Fruit fly (Drosophila melanogaster) whole organism, prepupa: ENCODE results near the gene CG6739.

Source experiments
- Blimp-1 ChIP-seq: fragments of 200-800 bp; sonication (Bioruptor generic); optimal IDR thresholded peaks from 3 replicates; lab custom pipeline; 2017; ENCODE audit warnings: missing biosample characterization, missing genetic modification characterization, mild to moderate bottlenecking, moderate library complexity, missing genetic modification reagents
- CG10631 ChIP-seq: fragments of 200-800 bp; sonication (Bioruptor generic); optimal IDR thresholded peaks from 2 replicates; lab custom pipeline; 2016; ENCODE audit warnings: missing biosample characterization, missing genetic modification characterization
- CG11294 ChIP-seq: fragments of 200-800 bp; sonication (Bioruptor generic); IDR thresholded peaks from 2 replicates; pipeline ENCODE4 v1.3.6; 2022; ENCODE audit warnings: missing biosample characterization, missing genetic modification characterization
- CG11762 ChIP-seq: fragments of 200-800 bp; sonication (Bioruptor generic); optimal IDR thresholded peaks from 3 replicates; lab custom pipeline; 2016; ENCODE audit warnings: missing biosample characterization, missing genetic modification characterization; ENCODE audit not compliant: insufficient read depth
- CG11902 ChIP-seq: fragments of 200-800 bp; sonication (Bioruptor generic); optimal IDR thresholded peaks from 3 replicates; lab custom pipeline; 2016; ENCODE audit warnings: missing biosample characterization, missing genetic modification characterization
- CG15336 ChIP-seq: fragments of 200-800 bp; sonication (Bioruptor generic); IDR thresholded peaks from 2 replicates; pipeline ENCODE4 v1.3.6; 2022; ENCODE audit warnings: missing biosample characterization, missing genetic modification characterization
- CG1621 ChIP-seq: fragments of 200-800 bp; sonication (Bioruptor generic); optimal IDR thresholded peaks from 3 replicates; lab custom pipeline; 2018; ENCODE audit warnings: missing biosample characterization, mild to moderate bottlenecking, missing genetic modification characterization
- CG16779 ChIP-seq: fragments of 200-800 bp; sonication (Bioruptor generic); optimal IDR thresholded peaks from 3 replicates; lab custom pipeline; 2017; ENCODE audit warnings: missing biosample characterization, mild to moderate bottlenecking, missing genetic modification characterization
- CG31627 ChIP-seq: fragments of 200-800 bp; sonication (Bioruptor generic); optimal IDR thresholded peaks from 3 replicates; lab custom pipeline; 2016; ENCODE audit warnings: missing biosample characterization, missing genetic modification characterization
- CG32006 ChIP-seq: fragments of 200-800 bp; sonication (Bioruptor generic); optimal IDR thresholded peaks from 3 replicates; lab custom pipeline; 2017; ENCODE audit warnings: missing biosample characterization, mild to moderate bottlenecking, missing genetic modification characterization
- CG34406 ChIP-seq: fragments of 200-800 bp; sonication (Bioruptor generic); optimal IDR thresholded peaks from 3 replicates; lab custom pipeline; 2016; ENCODE audit warnings: missing biosample characterization, missing genetic modification characterization
- CG4318 ChIP-seq: fragments of 200-800 bp; sonication (Bioruptor generic); optimal IDR thresholded peaks from 3 replicates; lab custom pipeline; 2017; ENCODE audit warnings: missing biosample characterization, mild to moderate bottlenecking, missing genetic modification characterization
- CG6163 ChIP-seq: fragments of 200-800 bp; sonication (Bioruptor generic); IDR thresholded peaks from 3 replicates; pipeline ENCODE4 v1.3.6; 2022; ENCODE audit warnings: missing biosample characterization, missing genetic modification characterization
- CG6792 ChIP-seq: fragments of 200-800 bp; sonication (Bioruptor generic); optimal IDR thresholded peaks from 3 replicates; lab custom pipeline; 2016; ENCODE audit warnings: missing biosample characterization, missing genetic modification characterization
- CG6808 ChIP-seq: fragments of 200-800 bp; sonication (Bioruptor generic); optimal IDR thresholded peaks from 3 replicates; lab custom pipeline; 2017; ENCODE audit warnings: missing biosample characterization, missing genetic modification characterization, mild to moderate bottlenecking, moderate library complexity, missing genetic modification reagents
- CG8319 ChIP-seq: fragments of 200-800 bp; sonication (Bioruptor generic); optimal IDR thresholded peaks from 3 replicates; lab custom pipeline; 2016; ENCODE audit warnings: missing biosample characterization, missing genetic modification characterization
- CG9139 ChIP-seq: fragments of 200-800 bp; sonication (Bioruptor generic); optimal IDR thresholded peaks from 3 replicates; lab custom pipeline; 2017; ENCODE audit warnings: missing biosample characterization, mild to moderate bottlenecking, missing genetic modification characterization
- Eip75B ChIP-seq: fragments of 200-800 bp; sonication (Bioruptor generic); optimal IDR thresholded peaks from 3 replicates; lab custom pipeline; 2016; ENCODE audit warnings: missing biosample characterization, missing genetic modification characterization
- Eip78C ChIP-seq: fragments of 200-800 bp; sonication (Bioruptor generic); peaks from one replicate; lab custom pipeline; 2016; ENCODE audit warnings: missing biosample characterization, missing genetic modification characterization
- Eip93F ChIP-seq: fragments of 200-800 bp; sonication (Bioruptor generic); optimal IDR thresholded peaks from 2 replicates; lab custom pipeline; 2016; ENCODE audit warnings: missing biosample characterization, mild to moderate bottlenecking, missing genetic modification characterization
- Gug ChIP-seq: fragments of 200-800 bp; sonication (Bioruptor generic); IDR thresholded peaks from 2 replicates; pipeline ENCODE4 v1.3.6; 2022; ENCODE audit warnings: missing biosample characterization, missing genetic modification characterization
- Hr38 ChIP-seq: sonication (Bioruptor generic); optimal IDR thresholded peaks from 2 replicates; lab custom pipeline; 2016; ENCODE audit warnings: missing biosample characterization, missing genetic modification characterization
- Hr4 ChIP-seq: fragments of 200-800 bp; sonication (Bioruptor generic); optimal IDR thresholded peaks from 3 replicates; lab custom pipeline; 2016; ENCODE audit warnings: missing biosample characterization, missing genetic modification characterization
- Lpt ChIP-seq: fragments of 200-800 bp; sonication (Bioruptor generic); optimal IDR thresholded peaks from 3 replicates; lab custom pipeline; 2016; ENCODE audit warnings: missing biosample characterization, missing genetic modification characterization
- Met ChIP-seq: fragments of 200-800 bp; sonication (Bioruptor generic); optimal IDR thresholded peaks from 3 replicates; lab custom pipeline; 2016; ENCODE audit warnings: missing biosample characterization, missing genetic modification characterization
- OdsH ChIP-seq: fragments of 200-800 bp; sonication (Bioruptor generic); optimal IDR thresholded peaks from 3 replicates; lab custom pipeline; 2016; ENCODE audit warnings: missing biosample characterization, missing genetic modification characterization
- Sox102F ChIP-seq: fragments of 200-800 bp; sonication (Bioruptor generic); optimal IDR thresholded peaks from 2 replicates; lab custom pipeline; 2016; ENCODE audit warnings: missing biosample characterization, mild to moderate bottlenecking, missing genetic modification characterization
- Sox14 ChIP-seq: fragments of 200-800 bp; sonication (Bioruptor generic); optimal IDR thresholded peaks from 3 replicates; lab custom pipeline; 2016; ENCODE audit warnings: missing biosample characterization, missing genetic modification characterization
- achi ChIP-seq: fragments of 200-800 bp; sonication (Bioruptor generic); optimal IDR thresholded peaks from 3 replicates; lab custom pipeline; 2016; ENCODE audit warnings: missing biosample characterization, missing genetic modification characterization
- acj6 ChIP-seq: fragments of 200-800 bp; sonication (Bioruptor generic); optimal IDR thresholded peaks from 3 replicates; lab custom pipeline; 2016; ENCODE audit warnings: missing biosample characterization, missing genetic modification characterization
- cyc ChIP-seq: fragments of 200-800 bp; sonication (Bioruptor generic); optimal IDR thresholded peaks from 3 replicates; lab custom pipeline; 2016; ENCODE audit warnings: missing biosample characterization, missing genetic modification characterization
- dac ChIP-seq: fragments of 200-800 bp; sonication (Bioruptor generic); optimal IDR thresholded peaks from 2 replicates; lab custom pipeline; 2017; ENCODE audit warnings: missing biosample characterization, mild to moderate bottlenecking, missing genetic modification characterization
- dsx ChIP-seq: fragments of 200-800 bp; optimal IDR thresholded peaks from 3 replicates; lab custom pipeline; 2019; ENCODE audit warnings: missing biosample characterization, mild to moderate bottlenecking, missing genetic modification characterization, moderate library complexity; ENCODE audit not compliant: poor library complexity, severe bottlenecking
- esn ChIP-seq: fragments of 200-800 bp; sonication (Bioruptor generic); optimal IDR thresholded peaks from 2 replicates; lab custom pipeline; 2016; ENCODE audit warnings: missing biosample characterization, mild to moderate bottlenecking, missing genetic modification characterization, moderate library complexity
- fd85E ChIP-seq: fragments of 200-800 bp; sonication (Bioruptor generic); optimal IDR thresholded peaks from 3 replicates; lab custom pipeline; 2016; ENCODE audit warnings: missing biosample characterization, missing genetic modification characterization
- fkh ChIP-seq: fragments of 200-800 bp; sonication (Bioruptor generic); optimal IDR thresholded peaks from 3 replicates; lab custom pipeline; 2017; ENCODE audit warnings: missing biosample characterization, mild to moderate bottlenecking, missing genetic modification characterization, moderate library complexity
- lz ChIP-seq: fragments of 200-800 bp; sonication (Bioruptor generic); optimal IDR thresholded peaks from 3 replicates; lab custom pipeline; 2016; ENCODE audit warnings: missing biosample characterization, missing genetic modification characterization
- pdm3 ChIP-seq: fragments of 200-800 bp; sonication (Bioruptor generic); optimal IDR thresholded peaks from 3 replicates; lab custom pipeline; 2016; ENCODE audit warnings: missing biosample characterization, missing genetic modification characterization
- ss ChIP-seq, 2 experiments: fragments of 200-800 bp; sonication (Bioruptor generic); optimal IDR thresholded peaks; 2 replicates in 1 of 2; 3 replicates in 1 of 2; lab custom pipeline; 2017 to 2018; ENCODE audit warnings: mild to moderate bottlenecking in 2 of 2, missing biosample characterization in 2 of 2, missing genetic modification characterization in 2 of 2, moderate library complexity in 1 of 2
- vri ChIP-seq: fragments of 200-800 bp; sonication (Bioruptor generic); optimal IDR thresholded peaks from 3 replicates; lab custom pipeline; 2016; ENCODE audit warnings: missing biosample characterization, mild to moderate bottlenecking, missing genetic modification characterization

CG6739 gene

DNA sequence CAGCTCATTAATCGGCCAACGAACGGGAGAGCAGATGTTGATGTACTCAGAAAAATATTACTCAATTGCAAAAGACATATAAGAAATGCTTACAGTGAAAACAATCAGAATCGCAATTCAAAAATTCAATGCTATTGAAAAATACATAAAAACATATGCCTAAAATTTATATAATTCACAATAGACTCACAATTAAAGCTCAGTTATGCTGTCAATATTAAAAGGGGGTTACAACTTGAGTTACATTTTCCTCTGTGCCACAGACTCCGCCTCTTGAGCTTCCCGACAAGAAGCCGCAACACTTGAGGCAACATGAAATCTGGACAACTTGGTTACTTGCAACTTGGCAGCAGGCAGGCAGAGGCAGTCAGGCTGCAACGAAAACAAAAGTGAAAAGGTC lies 3.4 kb downstream of the CG6739 start (continued):
- TF ChIP-seq Sox102F (GFP tag; lab: Kevin White, UChicago) = peak; percentile 45
- TF ChIP-seq cyc (GFP tag; lab: Kevin White, UChicago) = peak; percentile 28
- TF ChIP-seq vri (GFP tag; lab: Kevin White, UChicago) = peak; percentile 20
- no peak for TF ChIP-seq Hr38 (GFP tag; lab: Kevin White, UChicago)
- TF ChIP-seq CG9139 (GFP tag; lab: Kevin White, UChicago) = no peak
- TF ChIP-seq esn (GFP tag; lab: Kevin White, UChicago) = peak; percentile 76
- peak; percentile 54 for TF ChIP-seq CG6808 (GFP tag; lab: Kevin White, UChicago)
- TF ChIP-seq CG1621 (tag; lab: Kevin White, UChicago) = peak; percentile 30
- peak; percentile 76 for TF ChIP-seq CG15336 (GFP tag; lab: Robert Waterston, UW)
- TF ChIP-seq CG11294 = 0 out of 2 replicates have a peak, but pooled peaks have one; percentile 20
- TF ChIP-seq Met (GFP tag; lab: Kevin White, UChicago) = peak; percentile 69
- TF ChIP-seq Eip93F (GFP tag; lab: Kevin White, UChicago) = no peak
- TF ChIP-seq Eip75B (GFP tag; lab: Kevin White, UChicago) = peak; percentile 79
- no peak for TF ChIP-seq ss (GFP tag; optimal IDR thresholded peaks at IDR 0.05; lab: Kevin White, UChicago)
- peak; percentile 76 for TF ChIP-seq CG11762 (GFP tag; lab: Kevin White, UChicago)
- peak; percentile 64; the same call in 2 of the 3 replicates for TF ChIP-seq CG6163 (GFP tag; lab: Robert Waterston, UW)
- TF ChIP-seq Eip78C (GFP tag; lab: Kevin White, UChicago) = peak; percentile 86
- TF ChIP-seq fkh = no peak
- peak; percentile 58 for TF ChIP-seq lz (GFP tag; lab: Kevin White, UChicago)
- peak; percentile 42 for TF ChIP-seq CG11902 (GFP tag; lab: Kevin White, UChicago)
- TF ChIP-seq CG8319 (GFP tag; lab: Kevin White, UChicago) = peak; percentile 69
- peak; percentile 62 for TF ChIP-seq CG32006
- peak; percentile 12 for TF ChIP-seq CG16779

- TF ChIP-seq achi (peak; percentile 12), CG4318 (GFP tag; lab: Kevin White, UChicago) (peak; percentile 30), CG10631 (GFP tag; lab: Kevin White, UChicago) (peak; percentile 38), lz (GFP tag; lab: Kevin White, UChicago) (no peak), CG16779 (no peak), Sox14 (peak; percentile 7), OdsH (GFP tag; lab: Kevin White, UChicago) (peak; percentile 6), Hr4 (GFP tag; lab: Kevin White, UChicago) (peak; percentile 38), CG6808 (GFP tag; lab: Kevin White, UChicago) (no peak), acj6 (GFP tag; lab: Kevin White, UChicago) (no peak), CG32006 (peak; percentile 40), pdm3 (peak; percentile 24), Eip78C (GFP tag; lab: Kevin White, UChicago) (peak; percentile 64), Gug (no peak), CG6792 (GFP tag; lab: Kevin White, UChicago) (no peak)
Observed at dm6 chr2L:7612233-7612632, 4.0 kb downstream of the CG6739 start.

- TF ChIP-seq vri (GFP tag; lab: Kevin White, UChicago) = no peak
- no peak for TF ChIP-seq Blimp-1 (GFP tag; lab: Kevin White, UChicago)
- no peak for TF ChIP-seq dsx (GFP tag; lab: Kevin White, UChicago)
- TF ChIP-seq Gug = no peak
- TF ChIP-seq fd85E (GFP tag; lab: Kevin White, UChicago) = no peak
- TF ChIP-seq lz (GFP tag; lab: Kevin White, UChicago) = no peak
- TF ChIP-seq acj6 (GFP tag; lab: Kevin White, UChicago) = no peak
- TF ChIP-seq Lpt (GFP tag; lab: Kevin White, UChicago) = no peak
- no peak for TF ChIP-seq CG31627 (GFP tag; lab: Kevin White, UChicago)
- no peak for TF ChIP-seq CG6163 (GFP tag; lab: Robert Waterston, UW)
- TF ChIP-seq CG32006 = no peak
- TF ChIP-seq dac (GFP tag; lab: Kevin White, UChicago) = no peak
- no peak for TF ChIP-seq CG34406 (GFP tag; lab: Kevin White, UChicago)
Observed at dm6 chr2L:7616830-7617229, 8.6 kb downstream of the CG6739 start.
